Fruit fly (Drosophila melanogaster): ENCODE measurements around the gene CG6576.

CG6576 gene

DNA sequence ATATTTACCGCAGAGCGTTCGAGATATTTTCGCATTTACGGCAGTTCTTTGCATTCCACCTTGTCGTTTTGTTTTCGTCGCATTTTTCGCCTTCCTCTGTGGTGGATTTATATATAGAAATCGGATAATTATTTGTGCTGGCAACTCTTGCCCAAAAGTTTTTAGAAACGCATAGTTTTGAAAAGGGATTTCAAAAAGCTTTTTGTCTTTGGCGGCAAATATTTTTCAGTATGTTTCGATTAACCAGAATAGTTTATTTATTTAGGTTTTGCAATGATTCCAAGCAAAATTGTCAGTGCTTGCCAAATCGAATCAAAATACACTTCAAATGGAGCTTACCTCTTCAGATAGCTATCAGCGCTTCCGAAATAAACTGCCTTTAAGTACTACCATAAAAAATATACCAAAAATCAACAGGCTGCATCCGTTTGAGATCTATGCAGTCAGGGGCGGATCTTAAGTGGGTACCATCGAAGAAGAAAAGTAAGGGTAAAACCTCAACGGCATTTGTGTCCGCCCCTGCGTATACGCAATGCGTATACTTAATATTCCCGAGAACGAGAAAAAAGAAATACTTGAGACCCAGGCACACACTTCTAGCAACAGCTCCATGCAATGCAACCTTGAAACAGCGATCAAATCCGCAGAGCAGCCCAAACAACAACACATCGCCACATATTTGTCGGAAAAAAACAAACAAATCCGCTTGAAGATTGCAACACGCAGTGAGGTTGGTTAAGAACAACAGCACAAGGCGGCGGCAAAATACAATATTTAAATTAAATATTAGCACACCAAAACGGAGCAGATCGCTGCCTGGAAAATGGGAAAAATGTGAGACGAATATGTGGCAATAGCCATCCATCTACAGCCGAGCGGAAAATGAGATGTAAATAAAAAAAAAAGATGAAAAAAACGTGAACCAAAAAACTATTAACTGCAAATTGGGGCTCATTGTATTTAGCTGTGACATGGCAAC, 5.8 kb upstream of the CG6576 start, which contains the start of gene CG13306 (continued):
- TF ChIP-seq gcm (GFP tag; optimal IDR thresholded peaks at IDR 0.05), result no peak
- no peak for TF ChIP-seq tx (GFP tag; optimal IDR thresholded peaks at IDR 0.05)
- TF ChIP-seq CG13775 (GFP tag; optimal IDR thresholded peaks at IDR 0.05), result no peak
- peak; percentile 44; the same call in 1 of the 2 replicates for TF ChIP-seq sob (GFP tag; IDR thresholded peaks at IDR 0.05)
- TF ChIP-seq CG8290 (GFP tag; optimal IDR thresholded peaks at IDR 0.05), result no peak
- TF ChIP-seq CG8290 (tag; optimal IDR thresholded peaks at IDR 0.05), result peak in 1 of 2 experiments; percentile 6
- TF ChIP-seq CG8388 (GFP tag; optimal IDR thresholded peaks at IDR 0.05), result no peak
- no peak for TF ChIP-seq wdn (GFP tag; IDR thresholded peaks at IDR 0.05)
- TF ChIP-seq Aef1 (GFP tag; IDR thresholded peaks at IDR 0.05), result 0 out of 3 replicates have a peak, but pooled peaks have one; percentile 28
- TF ChIP-seq CG11560 (tag; IDR thresholded peaks at IDR 0.05), result no peak
- TF ChIP-seq vvl (GFP tag; IDR thresholded peaks at IDR 0.05), result peak; percentile 21; the same call in 1 of the 2 replicates
- TF ChIP-seq Mrtf (GFP tag; IDR thresholded peaks at IDR 0.05), result peak; percentile 54; the same call in 2 of the 3 replicates
- TF ChIP-seq jigr1 (GFP tag; IDR thresholded peaks at IDR 0.05), result no peak
- TF ChIP-seq CG16779 (GFP tag; IDR thresholded peaks at IDR 0.05), result no peak
- TF ChIP-seq croc (GFP tag; conservative IDR thresholded peaks at IDR 0.05), result no peak
- no peak for TF ChIP-seq gem (tag; optimal IDR thresholded peaks at IDR 0.05)
- TF ChIP-seq CG12155 (GFP tag; optimal IDR thresholded peaks at IDR 0.05), result no peak
- no peak for TF ChIP-seq Doc3 (GFP tag; IDR thresholded peaks at IDR 0.05; ENCODE audit: partially characterized antibody)
- TF ChIP-seq HLH3B (GFP tag; IDR thresholded peaks at IDR 0.05), result peak; percentile 32; the same call in 1 of the 2 replicates
- no peak for TF ChIP-seq nerfin-1 (tag; optimal IDR thresholded peaks at IDR 0.05)
- no peak for TF ChIP-seq CG17385 (GFP tag; optimal IDR thresholded peaks at IDR 0.05)
- TF ChIP-seq row (GFP tag; IDR thresholded peaks at IDR 0.05), result peak; percentile 56
- no peak for TF ChIP-seq yki (optimal IDR thresholded peaks at IDR 0.05)
- no peak for TF ChIP-seq al (GFP tag; IDR thresholded peaks at IDR 0.05)
- TF ChIP-seq CG30403 (GFP tag; optimal IDR thresholded peaks at IDR 0.05), result no peak
- no peak for TF ChIP-seq CG1529 (GFP tag; optimal IDR thresholded peaks at IDR 0.05)
- no peak for TF ChIP-seq HLHmδ (GFP tag; optimal IDR thresholded peaks at IDR 0.05)
- no peak for TF ChIP-seq Ets65A (GFP tag)
- TF ChIP-seq CG12769 (tag; optimal IDR thresholded peaks at IDR 0.05), result peak; percentile 42
- no peak for TF ChIP-seq CG6254 (GFP tag; optimal IDR thresholded peaks at IDR 0.05)
- TF ChIP-seq CG31224 (GFP tag; IDR thresholded peaks at IDR 0.05), result no peak
- TF ChIP-seq CG6765 (GFP tag; optimal IDR thresholded peaks at IDR 0.05), result no peak
- no peak for TF ChIP-seq CG1792 (GFP tag; optimal IDR thresholded peaks at IDR 0.05)
- TF ChIP-seq CG14667 (GFP tag; IDR thresholded peaks at IDR 0.05), result no peak
- TF ChIP-seq CG8478 (optimal IDR thresholded peaks at IDR 0.05), result no peak
- TF ChIP-seq her (GFP tag; optimal IDR thresholded peaks at IDR 0.05), result no peak
- TF ChIP-seq Kr (GFP tag; optimal IDR thresholded peaks at IDR 0.05), result no peak
- TF ChIP-seq btn (GFP tag; optimal IDR thresholded peaks at IDR 0.05), result no peak
- no peak for TF ChIP-seq ap (GFP tag; IDR thresholded peaks at IDR 0.05)
- TF ChIP-seq p53 (GFP tag; optimal IDR thresholded peaks at IDR 0.05), result no peak
- no peak for TF ChIP-seq CG11696 (GFP tag; IDR thresholded peaks at IDR 0.05)
- 0 out of 2 replicates have a peak, but pooled peaks have one; percentile 12 for TF ChIP-seq CG3847 (GFP tag; IDR thresholded peaks at IDR 0.05)
- 0 out of 2 replicates have a peak, but pooled peaks have one; percentile 20 for TF ChIP-seq CG4730 (GFP tag; IDR thresholded peaks at IDR 0.05)
- no peak for TF ChIP-seq CG13287 (GFP tag; IDR thresholded peaks at IDR 0.05; ENCODE audit: partially characterized antibody)
- TF ChIP-seq CG12942 (GFP tag; optimal IDR thresholded peaks at IDR 0.05), result no peak
- TF ChIP-seq dati (GFP tag; IDR thresholded peaks at IDR 0.05), result no peak
- TF ChIP-seq CG2199 (GFP tag; IDR thresholded peaks at IDR 0.05), result 0 out of 3 replicates have a peak, but pooled peaks have one; percentile 19
- no peak for TF ChIP-seq MESR4 (GFP tag; optimal IDR thresholded peaks at IDR 0.05)
- TF ChIP-seq CG13624 (GFP tag; optimal IDR thresholded peaks at IDR 0.05), result no peak
- no peak for TF ChIP-seq D19A (tag; optimal IDR thresholded peaks at IDR 0.05)
- TF ChIP-seq CG2875 (GFP tag; optimal IDR thresholded peaks at IDR 0.05), result no peak
